Worm (Caenorhabditis elegans) whole organism, mixed stage, embryonic: Measurements from ENCODE around the gene ndc-80.

ENCODE experiments used
- M03D4.4 ChIP-seq: sonication (generic microtip); optimal IDR thresholded peaks from 2 replicates; lab custom pipeline; 2017; ENCODE audit warnings: mild to moderate bottlenecking, missing genetic modification characterization, missing compliant biosample characterization
- bed-3 ChIP-seq: fragments of 200-800 bp; sonication (Bioruptor generic); optimal IDR thresholded peaks from 3 replicates; lab custom pipeline; 2018; ENCODE audit warnings: mild to moderate bottlenecking, missing genetic modification characterization, moderate library complexity, missing compliant biosample characterization
- blmp-1 ChIP-seq: fragments of 150-350 bp; optimal IDR thresholded peaks from 2 replicates; lab custom pipeline; 2014; ENCODE audit warnings: missing biosample characterization, missing genetic modification characterization
- ceh-39 ChIP-seq: fragments of 150-350 bp; optimal IDR thresholded peaks from 2 replicates; lab custom pipeline; 2014; ENCODE audit warnings: missing biosample characterization, missing genetic modification characterization
- ceh-43 ChIP-seq: fragments of 200-800 bp; sonication (Bioruptor generic); optimal IDR thresholded peaks from 2 replicates; lab custom pipeline; 2018; ENCODE audit warnings: mild to moderate bottlenecking, missing genetic modification characterization, moderate library complexity, missing compliant biosample characterization
- ceh-83 ChIP-seq: fragments of 200-800 bp; sonication (Bioruptor generic); optimal IDR thresholded peaks from 2 replicates; lab custom pipeline; 2018; ENCODE audit warnings: mild to moderate bottlenecking, missing genetic modification characterization, missing compliant biosample characterization
- ces-1 ChIP-seq: fragments of 150-350 bp; optimal IDR thresholded peaks from 2 replicates; lab custom pipeline; 2014; ENCODE audit warnings: missing biosample characterization, missing genetic modification reagents, missing genetic modification characterization
- elt-1 ChIP-seq: sonication (generic microtip); optimal IDR thresholded peaks from 2 replicates; lab custom pipeline; 2017; ENCODE audit warnings: missing genetic modification characterization, mild to moderate bottlenecking, missing compliant biosample characterization, antibody characterized with exemption, moderate library complexity, borderline replicate concordance; ENCODE audit not compliant: insufficient read depth
- elt-3 ChIP-seq: fragments of 150-350 bp; optimal IDR thresholded peaks from 2 replicates; lab custom pipeline; 2014; ENCODE audit warnings: missing biosample characterization, missing genetic modification characterization
- flh-1 ChIP-seq: fragments of 200-800 bp; sonication (Bioruptor generic); optimal IDR thresholded peaks from 2 replicates; lab custom pipeline; 2018; ENCODE audit warnings: mild to moderate bottlenecking, missing genetic modification characterization, moderate library complexity, missing compliant biosample characterization
- ham-2 ChIP-seq: fragments of 200-800 bp; sonication (Bioruptor generic); optimal IDR thresholded peaks from 2 replicates; lab custom pipeline; 2018; ENCODE audit warnings: mild to moderate bottlenecking, missing genetic modification characterization, missing compliant biosample characterization
- lin-13 ChIP-seq: fragments of 150-350 bp; optimal IDR thresholded peaks from 2 replicates; lab custom pipeline; 2014; ENCODE audit warnings: missing biosample characterization, missing genetic modification characterization
- lin-32 ChIP-seq: fragments of 200-800 bp; sonication (Bioruptor generic); optimal IDR thresholded peaks from 2 replicates; lab custom pipeline; 2018; ENCODE audit warnings: mild to moderate bottlenecking, missing genetic modification characterization, missing compliant biosample characterization
- lsy-2 ChIP-seq: fragments of 150-350 bp; optimal IDR thresholded peaks from 2 replicates; lab custom pipeline; 2014; ENCODE audit warnings: missing biosample characterization, missing genetic modification characterization
- mab-5 ChIP-seq: fragments of 150-350 bp; optimal IDR thresholded peaks from 2 replicates; lab custom pipeline; 2014; ENCODE audit warnings: missing biosample characterization, missing genetic modification characterization
- mep-1 ChIP-seq: fragments of 150-350 bp; optimal IDR thresholded peaks from 2 replicates; lab custom pipeline; 2017; ENCODE audit warnings: missing biosample characterization, missing genetic modification reagents, missing genetic modification characterization, inconsistent platforms
- mls-2 ChIP-seq: sonication (generic microtip); optimal IDR thresholded peaks from 2 replicates; lab custom pipeline; 2016; ENCODE audit warnings: mild to moderate bottlenecking, missing genetic modification characterization, moderate library complexity, missing compliant biosample characterization
- nhr-2 ChIP-seq: fragments of 150-350 bp; optimal IDR thresholded peaks from 2 replicates; lab custom pipeline; 2014; ENCODE audit warnings: missing biosample characterization, missing genetic modification characterization
- nhr-28 ChIP-seq: fragments of 150-350 bp; optimal IDR thresholded peaks from 2 replicates; lab custom pipeline; 2014; ENCODE audit warnings: missing biosample characterization, missing genetic modification characterization
- nhr-76 ChIP-seq: sonication (generic microtip); optimal IDR thresholded peaks from 2 replicates; lab custom pipeline; 2017; ENCODE audit warnings: missing biosample characterization, missing genetic modification characterization
- pha-4 ChIP-seq: fragments of 150-350 bp; optimal IDR thresholded peaks from 2 replicates; lab custom pipeline; 2018; ENCODE audit warnings: missing biosample characterization, missing genetic modification reagents, missing genetic modification characterization
- sem-2 ChIP-seq: fragments of 200-800 bp; sonication (Bioruptor generic); optimal IDR thresholded peaks from 2 replicates; lab custom pipeline; 2018; ENCODE audit warnings: mild to moderate bottlenecking, missing genetic modification characterization, missing compliant biosample characterization
- unc-120 ChIP-seq: sonication (generic microtip); optimal IDR thresholded peaks from 2 replicates; lab custom pipeline; 2017; ENCODE audit warnings: missing genetic modification characterization, missing compliant biosample characterization; ENCODE audit not compliant: poor library complexity, severe bottlenecking
- unc-39 ChIP-seq: fragments of 150-350 bp; optimal IDR thresholded peaks from 2 replicates; lab custom pipeline; 2014; ENCODE audit warnings: missing biosample characterization, missing genetic modification characterization
- unc-62 ChIP-seq: fragments of 150-350 bp; optimal IDR thresholded peaks from 2 replicates; lab custom pipeline; 2014; ENCODE audit warnings: missing biosample characterization, missing genetic modification reagents, missing genetic modification characterization
- zip-8 ChIP-seq: fragments of 150-350 bp; optimal IDR thresholded peaks from 2 replicates; lab custom pipeline; 2014; ENCODE audit warnings: missing biosample characterization, missing genetic modification characterization
- ztf-11 ChIP-seq: fragments of 150-350 bp; optimal IDR thresholded peaks from 2 replicates; lab custom pipeline; 2014; ENCODE audit warnings: missing biosample characterization, missing genetic modification characterization

ndc-80 gene

ce11 chrIV:10060795-10061194 lies 25.1 kb upstream of the ndc-80 start:
- TF ChIP-seq mab-5 (tag; lab: Kevin White, UChicago) (no peak), zip-8 (tag; lab: Kevin White, UChicago) (no peak), nhr-76 (tag; lab: Kevin White, UChicago) (no peak), mep-1 (tag; lab: Kevin White, UChicago) (no peak), nhr-2 (no peak), nhr-28 (tag; lab: Kevin White, UChicago) (no peak), lin-32 (no peak), ham-2 (GFP tag; lab: Kevin White, UChicago) (no peak), ztf-11 (tag; lab: Kevin White, UChicago) (no peak), lsy-2 (no peak)

ce11 chrIV:10062728-10063127 lies 23.2 kb upstream of the ndc-80 start, which contains the start of gene ipla-7:
TSS of gene ipla-7 (minus strand) at chrIV:10062849.
- TF ChIP-seq mep-1 (tag; lab: Kevin White, UChicago) (no peak), ces-1 (peak; percentile 22)

ce11 chrIV:10063941-10064340 lies 22.0 kb upstream of the ndc-80 start:
- no peak for TF ChIP-seq mls-2 (tag; lab: Kevin White, UChicago)
- no peak for TF ChIP-seq zip-8 (tag; lab: Kevin White, UChicago)
- no peak for TF ChIP-seq ceh-39 (tag; lab: Kevin White, UChicago)
- TF ChIP-seq nhr-76 (tag; lab: Kevin White, UChicago): no peak
- TF ChIP-seq unc-120 (tag; lab: Kevin White, UChicago): no peak
- no peak for TF ChIP-seq elt-3
- no peak for TF ChIP-seq M03D4.4
- no peak for TF ChIP-seq pha-4 (tag; lab: Kevin White, UChicago)
- no peak for TF ChIP-seq bed-3 (GFP tag; lab: Kevin White, UChicago)
- TF ChIP-seq nhr-28 (tag; lab: Kevin White, UChicago): no peak
- no peak for TF ChIP-seq mep-1 (tag; lab: Kevin White, UChicago)
- TF ChIP-seq ham-2 (GFP tag; lab: Kevin White, UChicago): no peak
- TF ChIP-seq, all 35 proteins: peak for 0

- TF ChIP-seq ceh-83 (GFP tag; lab: Kevin White, UChicago): no peak
- peak; percentile 98 for TF ChIP-seq unc-62 (GFP tag; lab: Kevin White, UChicago)
These were observed 20.8 kb upstream of the ndc-80 start for ce11 chrIV:10065159-10065558.

- TF ChIP-seq flh-1 (GFP tag; lab: Kevin White, UChicago) (no peak), nhr-76 (tag; lab: Kevin White, UChicago) (no peak), zip-8 (tag; lab: Kevin White, UChicago) (no peak), blmp-1 (tag; lab: Kevin White, UChicago) (no peak), unc-39 (tag; lab: Kevin White, UChicago) (no peak), sem-2 (GFP tag; lab: Kevin White, UChicago) (no peak), elt-1 (no peak), ztf-11 (tag; lab: Kevin White, UChicago) (no peak), nhr-28 (tag; lab: Kevin White, UChicago) (no peak), lin-13 (tag; lab: Kevin White, UChicago) (no peak), ces-1 (no peak)
These were observed 19.5 kb upstream of the ndc-80 start for ce11 chrIV:10066456-10066855.

ce11 chrIV:10067541-10067940 lies 18.4 kb upstream of the ndc-80 start, which contains the start of gene cwn-2:
TSS of gene cwn-2 (plus strand) at chrIV:10067816.
- TF ChIP-seq ceh-83 (GFP tag; lab: Kevin White, UChicago) (no peak), elt-1 (no peak), ces-1 (no peak), sem-2 (GFP tag; lab: Kevin White, UChicago) (no peak), zip-8 (tag; lab: Kevin White, UChicago) (no peak), nhr-76 (tag; lab: Kevin White, UChicago) (no peak), ceh-43 (no peak), ham-2 (GFP tag; lab: Kevin White, UChicago) (no peak), lin-13 (tag; lab: Kevin White, UChicago) (no peak), ceh-39 (tag; lab: Kevin White, UChicago) (no peak), M03D4.4 (no peak), flh-1 (GFP tag; lab: Kevin White, UChicago) (no peak), bed-3 (GFP tag; lab: Kevin White, UChicago) (no peak), mep-1 (tag; lab: Kevin White, UChicago) (no peak), nhr-2 (no peak), pha-4 (tag; lab: Kevin White, UChicago) (no peak)
- TF ChIP-seq, all 35 proteins: peak for 0
